Worm (Caenorhabditis elegans) whole organism, L1 larva: ENCODE measurements around the gene B0198.2.

ENCODE experiments used
- aly-2 ChIP-seq: fragments of 150-350 bp; optimal IDR thresholded peaks from 2 replicates; lab custom pipeline; 2014; ENCODE audit warnings: missing biosample characterization, missing genetic modification characterization
- ama-1 ChIP-seq: fragments of 150-350 bp; optimal IDR thresholded peaks from 2 replicates; lab custom pipeline; 2014
- blmp-1 ChIP-seq: fragments of 150-350 bp; optimal IDR thresholded peaks from 2 replicates; lab custom pipeline; 2014; ENCODE audit warnings: missing biosample characterization, missing genetic modification characterization
- ceh-8 ChIP-seq: fragments of 200-800 bp; sonication (Bioruptor generic); optimal IDR thresholded peaks from 2 replicates; lab custom pipeline; 2018; ENCODE audit warnings: mild to moderate bottlenecking, missing genetic modification characterization, moderate library complexity, missing compliant biosample characterization
- dpl-1 ChIP-seq, 3 experiments: fragments of 150-350 bp in 2 of 3; sonication (generic microtip) in 1 of 3; optimal IDR thresholded peaks; 2 replicates each; lab custom pipeline; 2014 to 2017; ENCODE audit warnings: missing biosample characterization in 3 of 3, missing genetic modification characterization in 3 of 3, missing genetic modification reagents in 3 of 3
- fos-1 ChIP-seq: fragments of 150-350 bp; optimal IDR thresholded peaks from 2 replicates; lab custom pipeline; 2014; ENCODE audit warnings: missing biosample characterization, missing genetic modification characterization
- isw-1 ChIP-seq: fragments of 200-800 bp; sonication (Bioruptor generic); IDR thresholded peaks from 2 replicates; pipeline ENCODE4 v1.3.6; 2022; ENCODE audit warnings: missing genetic modification characterization, missing compliant biosample characterization
- mep-1 ChIP-seq: fragments of 150-350 bp; optimal IDR thresholded peaks from 2 replicates; lab custom pipeline; 2014; ENCODE audit warnings: missing biosample characterization, missing genetic modification characterization
- nhr-12 ChIP-seq: sonication (generic microtip); optimal IDR thresholded peaks from 2 replicates; lab custom pipeline; 2017; ENCODE audit warnings: missing biosample characterization, missing genetic modification characterization
- nhr-28 ChIP-seq: fragments of 150-350 bp; optimal IDR thresholded peaks from 2 replicates; lab custom pipeline; 2014; ENCODE audit warnings: missing biosample characterization, missing genetic modification characterization
- sup-37 ChIP-seq: fragments of 200-800 bp; sonication (Bioruptor generic); optimal IDR thresholded peaks from 2 replicates; lab custom pipeline; 2018; ENCODE audit warnings: mild to moderate bottlenecking, missing genetic modification characterization, missing compliant biosample characterization
- unc-86 ChIP-seq: sonication (generic microtip); optimal IDR thresholded peaks from 2 replicates; lab custom pipeline; 2016; ENCODE audit warnings: missing genetic modification characterization, missing compliant biosample characterization
- ztf-11 ChIP-seq, 2 experiments: sonication (generic microtip); optimal IDR thresholded peaks; 2 replicates each; lab custom pipeline; 2016 to 2017; ENCODE audit warnings: missing genetic modification characterization in 2 of 2, missing biosample characterization in 1 of 2, missing compliant biosample characterization in 1 of 2

DNA sequence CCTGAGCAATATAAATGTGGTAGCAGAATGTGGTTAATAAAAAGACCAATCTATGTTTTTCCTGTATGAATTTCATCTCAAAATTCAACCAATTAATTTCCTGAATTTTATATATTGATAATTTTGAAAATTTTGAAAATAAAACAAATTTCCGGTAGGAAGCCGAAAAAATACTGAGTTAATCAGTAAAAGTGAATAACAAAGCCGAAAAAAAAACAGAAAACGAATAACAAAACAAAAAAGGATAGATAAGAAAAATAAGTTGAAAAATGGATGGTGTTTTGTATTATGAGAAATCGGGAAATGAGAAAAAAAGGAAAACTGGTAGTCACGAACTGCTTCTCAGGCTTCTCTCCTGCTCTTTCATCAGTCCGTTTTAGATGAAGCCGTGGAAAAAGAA is 48.2 kb downstream of the B0198.2 start, which contains the start of gene tmem-145:
- TF ChIP-seq unc-86 (no peak), nhr-28 (tag; lab: Kevin White, UChicago) (no peak), ceh-8 (GFP tag; lab: Kevin White, UChicago) (no peak), isw-1 (GFP tag; lab: Robert Waterston, UW) (no peak), ztf-11 (tag; optimal IDR thresholded peaks at IDR 0.05; lab: Kevin White, UChicago) (no peak), fos-1 (tag; lab: Kevin White, UChicago) (no peak), blmp-1 (no peak), mep-1 (tag; lab: Kevin White, UChicago) (no peak), aly-2 (tag; lab: Kevin White, UChicago) (no peak), dpl-1 (GFP tag; optimal IDR thresholded peaks at IDR 0.05; lab: Kevin White, UChicago) (no peak), sup-37 (no peak), nhr-12 (no peak), ama-1 (lab: Kevin White, UChicago) (no peak)
